Fruit fly (Drosophila melanogaster) whole organism, embryonic: Measurements from ENCODE around the gene Dph3.

Source experiments
- Adf1 ChIP-seq: fragments of 200-800 bp; sonication (Bioruptor generic); IDR thresholded peaks from 2 replicates; pipeline ENCODE4 v1.3.6; 2022; ENCODE audit warnings: missing biosample characterization, missing genetic modification characterization
- BEAF-32 ChIP-seq: fragments of 200-800 bp; sonication (Bioruptor generic); optimal IDR thresholded peaks from 3 replicates; lab custom pipeline; 2017; ENCODE audit warnings: missing biosample characterization, missing genetic modification characterization, mild to moderate bottlenecking, moderate library complexity, missing genetic modification reagents
- CG10267 ChIP-seq: fragments of 200-800 bp; sonication (Bioruptor generic); optimal IDR thresholded peaks from 2 replicates; lab custom pipeline; 2018; ENCODE audit warnings: missing biosample characterization, mild to moderate bottlenecking, missing genetic modification characterization, moderate library complexity
- CG10959 ChIP-seq: fragments of 200-800 bp; sonication (Bioruptor generic); IDR thresholded peaks from 2 replicates; pipeline ENCODE4 v1.3.6; 2022; ENCODE audit warnings: missing biosample characterization, missing genetic modification characterization
- CG1603 ChIP-seq: fragments of 200-800 bp; sonication (Bioruptor generic); optimal IDR thresholded peaks from 2 replicates; lab custom pipeline; 2019; ENCODE audit warnings: missing biosample characterization, mild to moderate bottlenecking, missing genetic modification characterization, moderate library complexity
- CG16813 ChIP-seq: fragments of 200-800 bp; sonication (Bioruptor generic); IDR thresholded peaks from 3 replicates; pipeline ENCODE4 v1.3.6; 2022; ENCODE audit warnings: missing biosample characterization, missing genetic modification characterization; ENCODE audit not compliant: partially characterized antibody
- CG17186 ChIP-seq: fragments of 200-800 bp; sonication (Bioruptor generic); optimal IDR thresholded peaks from 3 replicates; lab custom pipeline; 2017; ENCODE audit warnings: missing biosample characterization, missing genetic modification reagents, missing genetic modification characterization
- CG17829 ChIP-seq: fragments of 200-800 bp; optimal IDR thresholded peaks from 2 replicates; lab custom pipeline; 2019; ENCODE audit warnings: missing biosample characterization, mild to moderate bottlenecking, missing genetic modification characterization, moderate library complexity
- CG1832 ChIP-seq: fragments of 200-800 bp; sonication (Bioruptor generic); optimal IDR thresholded peaks from 2 replicates; lab custom pipeline; 2017; ENCODE audit warnings: missing biosample characterization, mild to moderate bottlenecking, missing genetic modification characterization, inconsistent platforms
- CG18619 ChIP-seq: fragments of 200-800 bp; sonication (Bioruptor generic); optimal IDR thresholded peaks from 3 replicates; lab custom pipeline; 2017; ENCODE audit warnings: missing biosample characterization, mild to moderate bottlenecking, missing genetic modification characterization
- CG2202 ChIP-seq: fragments of 200-800 bp; sonication (Bioruptor generic); optimal IDR thresholded peaks from 2 replicates; lab custom pipeline; 2018; ENCODE audit warnings: missing biosample characterization, mild to moderate bottlenecking, missing genetic modification characterization
- CG2712 ChIP-seq: fragments of 200-800 bp; optimal IDR thresholded peaks from 3 replicates; lab custom pipeline; 2019; ENCODE audit warnings: missing biosample characterization, mild to moderate bottlenecking, missing genetic modification characterization, moderate library complexity
- CG31224 ChIP-seq: fragments of 200-800 bp; sonication (Bioruptor generic); IDR thresholded peaks from 2 replicates; pipeline ENCODE4 v1.3.6; 2022; ENCODE audit warnings: missing biosample characterization, missing genetic modification characterization
- CG32772 ChIP-seq: fragments of 200-800 bp; sonication (Bioruptor generic); IDR thresholded peaks from 2 replicates; pipeline ENCODE4 v1.3.6; 2022; ENCODE audit warnings: missing biosample characterization, missing genetic modification characterization
- CG6654 ChIP-seq: fragments of 200-800 bp; sonication (Bioruptor generic); optimal IDR thresholded peaks from 2 replicates; lab custom pipeline; 2017; ENCODE audit warnings: missing biosample characterization, mild to moderate bottlenecking, missing genetic modification characterization
- CG6813 ChIP-seq: fragments of 200-800 bp; sonication (Bioruptor generic); optimal IDR thresholded peaks from 2 replicates; lab custom pipeline; 2017; ENCODE audit warnings: missing biosample characterization, missing genetic modification characterization, mild to moderate bottlenecking, moderate library complexity, missing genetic modification reagents
- CG7928 ChIP-seq: fragments of 200-800 bp; sonication (Bioruptor generic); optimal IDR thresholded peaks from 2 replicates; lab custom pipeline; 2017; ENCODE audit warnings: missing biosample characterization, mild to moderate bottlenecking, missing genetic modification characterization
- CG8388 ChIP-seq: fragments of 200-800 bp; sonication (Bioruptor generic); optimal IDR thresholded peaks from 2 replicates; lab custom pipeline; 2019; ENCODE audit warnings: missing biosample characterization, mild to moderate bottlenecking, missing genetic modification characterization, moderate library complexity
- CG8765 ChIP-seq: fragments of 200-800 bp; sonication (Bioruptor generic); IDR thresholded peaks from 2 replicates; pipeline ENCODE4 v1.3.6; 2022; ENCODE audit warnings: missing biosample characterization, missing genetic modification characterization
- CHES-1-like ChIP-seq: fragments of 200-800 bp; sonication (Bioruptor generic); optimal IDR thresholded peaks from 2 replicates; lab custom pipeline; 2016; ENCODE audit warnings: missing biosample characterization, missing genetic modification characterization
- D ChIP-seq, 2 experiments: fragments of 200-800 bp in 1 of 2; fragments of >200 bp in 1 of 2; sonication (Bioruptor generic) in 1 of 2; optimal IDR thresholded peaks; 2 replicates in 1 of 2; 3 replicates in 1 of 2; lab custom pipeline; 2017; ENCODE audit warnings: mild to moderate bottlenecking in 1 of 2, missing biosample characterization in 1 of 2, missing genetic modification characterization in 1 of 2, missing genetic modification reagents in 1 of 2
- E2f1 ChIP-seq: fragments of 200-800 bp; sonication (Bioruptor generic); IDR thresholded peaks from 2 replicates; pipeline ENCODE4 v1.3.6; 2022; ENCODE audit warnings: missing biosample characterization, missing genetic modification characterization
- Ets65A ChIP-seq: fragments of 200-800 bp; sonication (Bioruptor generic); peaks from one replicate; lab custom pipeline; 2016; ENCODE audit warnings: missing biosample characterization, missing genetic modification characterization
- Gug ChIP-seq: fragments of 200-800 bp; sonication (Bioruptor generic); IDR thresholded peaks from 4 replicates; pipeline ENCODE4 v1.3.6; 2022; ENCODE audit warnings: missing biosample characterization, missing genetic modification characterization
- HLH3B ChIP-seq: fragments of 200-800 bp; sonication (Bioruptor generic); IDR thresholded peaks from 2 replicates; pipeline ENCODE4 v1.3.6; 2022; ENCODE audit warnings: missing biosample characterization, missing genetic modification characterization
- HmgD ChIP-seq: fragments of 200-800 bp; sonication (Bioruptor generic); optimal IDR thresholded peaks from 3 replicates; lab custom pipeline; 2016; ENCODE audit warnings: missing biosample characterization, missing genetic modification characterization
- Meics ChIP-seq: fragments of 200-800 bp; sonication (Bioruptor generic); optimal IDR thresholded peaks from 2 replicates; lab custom pipeline; 2017; ENCODE audit warnings: missing biosample characterization, mild to moderate bottlenecking, missing genetic modification characterization
- Pdp1 ChIP-seq, 2 experiments: fragments of 200-800 bp; sonication (Bioruptor generic); optimal IDR thresholded peaks; 3 replicates each; lab custom pipeline; 2016; ENCODE audit warnings: missing biosample characterization in 2 of 2, missing genetic modification characterization in 2 of 2, mild to moderate bottlenecking in 1 of 2, moderate library complexity in 1 of 2
- Ptx1 ChIP-seq: fragments of 200-800 bp; sonication (Bioruptor generic); IDR thresholded peaks from 2 replicates; pipeline ENCODE4 v1.3.6; 2022; ENCODE audit warnings: missing biosample characterization, missing genetic modification characterization
- Sox102F ChIP-seq: fragments of 200-800 bp; sonication (Bioruptor generic); optimal IDR thresholded peaks from 2 replicates; lab custom pipeline; 2018; ENCODE audit warnings: missing biosample characterization, mild to moderate bottlenecking, missing genetic modification characterization, moderate library complexity
- abd-A ChIP-seq: fragments of 200-800 bp; sonication (Bioruptor generic); optimal IDR thresholded peaks from 3 replicates; lab custom pipeline; 2019; ENCODE audit warnings: missing biosample characterization, mild to moderate bottlenecking, missing genetic modification characterization, moderate library complexity
- bab2 ChIP-seq: fragments of 200-800 bp; sonication (Bioruptor generic); optimal IDR thresholded peaks from 2 replicates; lab custom pipeline; 2016; ENCODE audit warnings: missing biosample characterization, missing genetic modification characterization
- ci ChIP-seq: fragments of 200-800 bp; sonication (Bioruptor generic); IDR thresholded peaks from 3 replicates; pipeline ENCODE4 v1.3.6; 2022; ENCODE audit warnings: missing biosample characterization, missing genetic modification characterization
- corto ChIP-seq: fragments of 200-800 bp; sonication (Bioruptor generic); optimal IDR thresholded peaks from 2 replicates; lab custom pipeline; 2016; ENCODE audit warnings: missing biosample characterization, mild to moderate bottlenecking, missing genetic modification characterization, moderate library complexity
- crp ChIP-seq, 2 experiments: fragments of 200-800 bp; sonication (Bioruptor generic); optimal IDR thresholded peaks; 2 replicates in 1 of 2; 3 replicates in 1 of 2; lab custom pipeline; 2017; ENCODE audit warnings: missing biosample characterization in 2 of 2, missing genetic modification characterization in 2 of 2, mild to moderate bottlenecking in 1 of 2, moderate library complexity in 1 of 2
- esg ChIP-seq: fragments of 200-800 bp; sonication (Bioruptor generic); conservative IDR thresholded peaks from 2 replicates; pipeline ENCODE4 v1.3.6; 2022; ENCODE audit warnings: missing biosample characterization, missing genetic modification characterization
- hb ChIP-seq: fragments of 200-800 bp; sonication (Bioruptor generic); IDR thresholded peaks from 3 replicates; pipeline ENCODE4 v1.3.6; 2022; ENCODE audit warnings: missing biosample characterization, missing genetic modification characterization; ENCODE audit not compliant: partially characterized antibody
- hkb ChIP-seq, 2 experiments: fragments of 200-800 bp in 1 of 2; fragments of >200 bp in 1 of 2; sonication (Bioruptor generic) in 1 of 2; IDR thresholded peaks in 1 of 2; optimal IDR thresholded peaks in 1 of 2; 2 replicates each; pipeline versions ENCODE4 v1.3.6 to Lab custom; 2017 to 2022; ENCODE audit warnings: missing biosample characterization in 1 of 2, missing genetic modification characterization in 1 of 2
- nerfin-2 ChIP-seq: fragments of 200-800 bp; sonication (Bioruptor generic); IDR thresholded peaks from 2 replicates; pipeline ENCODE4 v1.3.6; 2022; ENCODE audit warnings: missing biosample characterization, missing genetic modification characterization; ENCODE audit not compliant: partially characterized antibody
- nom ChIP-seq: fragments of 200-800 bp; sonication (Bioruptor generic); optimal IDR thresholded peaks from 2 replicates; lab custom pipeline; 2017; ENCODE audit warnings: missing biosample characterization, missing genetic modification characterization, mild to moderate bottlenecking, moderate library complexity, missing genetic modification reagents
- otp ChIP-seq: fragments of 200-800 bp; sonication (Bioruptor generic); IDR thresholded peaks from 3 replicates; pipeline ENCODE4, ENCODE4 v1.3.6; 2022; ENCODE audit warnings: missing biosample characterization, missing genetic modification characterization
- pb ChIP-seq: fragments of 200-800 bp; sonication (Bioruptor generic); optimal IDR thresholded peaks from 3 replicates; lab custom pipeline; 2016; ENCODE audit warnings: missing biosample characterization, missing genetic modification characterization
- pfk ChIP-seq: fragments of 200-800 bp; sonication (Bioruptor generic); optimal IDR thresholded peaks from 2 replicates; lab custom pipeline; 2018; ENCODE audit warnings: missing biosample characterization, mild to moderate bottlenecking, missing genetic modification characterization, moderate library complexity
- pita ChIP-seq: fragments of 200-800 bp; sonication (Bioruptor generic); optimal IDR thresholded peaks from 2 replicates; lab custom pipeline; 2017; ENCODE audit warnings: missing biosample characterization, mild to moderate bottlenecking, missing genetic modification characterization
- pros ChIP-seq: fragments of 200-800 bp; sonication (Bioruptor generic); optimal IDR thresholded peaks from 3 replicates; lab custom pipeline; 2019; ENCODE audit warnings: missing biosample characterization, mild to moderate bottlenecking, missing genetic modification characterization, moderate library complexity
- schlank ChIP-seq: fragments of 200-800 bp; sonication (Bioruptor generic); optimal IDR thresholded peaks from 2 replicates; lab custom pipeline; 2018; ENCODE audit warnings: missing biosample characterization, mild to moderate bottlenecking, missing genetic modification characterization
- stwl ChIP-seq: fragments of 200-800 bp; sonication (Bioruptor generic); optimal IDR thresholded peaks from 3 replicates; lab custom pipeline; 2018; ENCODE audit warnings: missing biosample characterization, mild to moderate bottlenecking, missing genetic modification characterization, moderate library complexity
- tgo ChIP-seq: fragments of 200-800 bp; sonication (Bioruptor generic); IDR thresholded peaks from 3 replicates; pipeline ENCODE4 v1.3.6; 2022; ENCODE audit warnings: missing biosample characterization, missing genetic modification characterization
- wek ChIP-seq: fragments of 200-800 bp; sonication (Bioruptor generic); optimal IDR thresholded peaks from 3 replicates; lab custom pipeline; 2018; ENCODE audit warnings: missing biosample characterization, mild to moderate bottlenecking, missing genetic modification characterization, moderate library complexity
- yki ChIP-seq: fragments of >200 bp; optimal IDR thresholded peaks from 3 replicates; lab custom pipeline; 2018

The Dph3 gene

DNA sequence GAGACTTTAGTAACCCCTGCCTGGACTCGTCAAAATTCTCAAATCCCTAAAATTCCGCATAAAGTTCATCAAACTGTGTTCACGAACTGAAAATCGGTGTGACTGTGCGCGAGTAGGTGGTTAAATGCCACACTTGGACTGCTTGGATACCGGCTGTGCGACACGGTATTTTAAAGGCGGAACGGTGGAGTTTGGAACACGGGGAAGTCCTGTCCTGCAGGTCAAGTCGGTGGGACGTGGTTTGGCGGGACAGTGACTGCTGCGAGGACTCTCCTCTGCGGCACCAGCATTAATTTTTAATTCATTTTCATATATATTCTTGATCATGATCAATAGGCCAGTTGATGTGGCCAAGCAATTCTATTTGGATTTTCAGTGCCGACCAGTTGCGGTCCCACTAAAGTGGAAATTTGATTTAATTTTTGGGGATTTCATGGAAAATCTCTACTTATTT lies 3.2 kb downstream of the Dph3 start, which contains the start of the genes Arfip and CG17721 (continued):
- TF ChIP-seq Ets65A (GFP tag; lab: Kevin White, UChicago) (peak; percentile 59), Ptx1 (GFP tag; lab: Robert Waterston, UW) (no peak), pros (GFP tag; lab: Kevin White, UChicago) (no peak), HLH3B (GFP tag; lab: Robert Waterston, UW) (no peak), tgo (GFP tag; lab: Robert Waterston, UW) (no peak), CG1832 (GFP tag; lab: Kevin White, UChicago) (no peak), CG17829 (tag; lab: Kevin White, UChicago) (peak; percentile 49), CG10267 (tag; lab: Kevin White, UChicago) (peak; percentile 16), CG17186 (GFP tag; lab: Kevin White, UChicago) (peak; percentile 31), CHES-1-like (GFP tag; lab: Kevin White, UChicago) (no peak), pita (GFP tag; lab: Kevin White, UChicago) (no peak), D (optimal IDR thresholded peaks at IDR 0.05; lab: Kevin White, UChicago) (peak; percentile 51), D (GFP tag; optimal IDR thresholded peaks at IDR 0.05; lab: Kevin White, UChicago) (no peak), pb (GFP tag; lab: Kevin White, UChicago) (no peak), otp (GFP tag; lab: Robert Waterston, UW) (no peak), CG6654 (peak; percentile 67), HmgD (GFP tag; lab: Kevin White, UChicago) (no peak), CG10959 (GFP tag; lab: Robert Waterston, UW) (no peak), Adf1 (GFP tag; lab: Robert Waterston, UW) (no peak), E2f1 (GFP tag; lab: Robert Waterston, UW) (no peak), Meics (no peak), corto (GFP tag; lab: Kevin White, UChicago) (no peak), CG16813 (no peak), CG6813 (GFP tag; lab: Kevin White, UChicago) (no peak), schlank (no peak), esg (GFP tag; lab: Robert Waterston, UW) (no peak), ci (GFP tag; lab: Robert Waterston, UW) (no peak), CG8388 (GFP tag; lab: Kevin White, UChicago) (peak; percentile 54), BEAF-32 (peak; percentile 49), crp (GFP tag; optimal IDR thresholded peaks at IDR 0.05; lab: Kevin White, UChicago) (peak in 1 of 2 experiments; percentile 57), Pdp1 (GFP tag; optimal IDR thresholded peaks at IDR 0.05; lab: Kevin White, UChicago) (no peak), Gug (no peak), CG8765 (GFP tag; lab: Robert Waterston, UW) (no peak), abd-A (no peak), CG2202 (tag; lab: Kevin White, UChicago) (no peak), Sox102F (GFP tag; lab: Kevin White, UChicago) (no peak), pfk (GFP tag; lab: Kevin White, UChicago) (peak; percentile 96), CG31224 (GFP tag; lab: Robert Waterston, UW) (no peak), nerfin-2 (GFP tag; lab: Robert Waterston, UW) (no peak), bab2 (GFP tag; lab: Kevin White, UChicago) (no peak), CG2712 (tag; lab: Kevin White, UChicago) (peak; percentile 19), CG7928 (GFP tag; lab: Kevin White, UChicago) (no peak), hb (no peak), wek (GFP tag; lab: Kevin White, UChicago) (no peak), CG18619 (no peak), hkb (optimal IDR thresholded peaks at IDR 0.05; lab: Kevin White, UChicago) (peak; percentile 70), hkb (GFP tag; IDR thresholded peaks at IDR 0.05; lab: Robert Waterston, UW) (no peak), CG32772 (no peak), CG1603 (tag; lab: Kevin White, UChicago) (peak; percentile 67), yki (lab: Kevin White, UChicago) (no peak), nom (GFP tag; lab: Kevin White, UChicago) (no peak), stwl (peak; percentile 44)
